Worm (Caenorhabditis elegans): ENCODE measurements around the gene C50F7.3.

DNA sequence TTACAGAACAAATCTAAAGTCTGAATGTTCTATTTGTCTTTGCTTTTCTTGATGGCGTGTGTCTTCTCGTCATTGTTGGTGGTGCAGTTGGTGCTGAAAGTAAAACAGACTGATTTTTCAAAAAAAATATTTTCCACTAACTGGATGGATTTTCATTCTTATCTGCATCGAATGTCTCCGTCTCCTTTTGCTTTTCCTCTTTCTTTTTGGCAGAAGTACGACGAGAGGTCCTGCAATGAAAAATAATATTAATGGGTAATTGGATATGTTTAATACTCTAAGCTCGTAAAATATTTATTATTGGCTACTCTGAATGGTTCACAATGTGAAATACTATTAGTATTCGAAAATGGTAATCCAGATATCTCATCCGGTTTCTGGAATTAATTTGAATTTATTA, 28.0 kb downstream of the C50F7.3 start, which contains the start of gene del-7:
- TF ChIP-seq tbx-8 (GFP tag; optimal IDR thresholded peaks at IDR 0.05) (no peak), elt-3 (tag; optimal IDR thresholded peaks at IDR 0.05) (no peak), lin-13 (tag; optimal IDR thresholded peaks at IDR 0.05) (no peak), nhr-12 (tag; optimal IDR thresholded peaks at IDR 0.05) (no peak), nhr-28 (tag; optimal IDR thresholded peaks at IDR 0.05) (no peak), pha-4 (tag; optimal IDR thresholded peaks at IDR 0.05) (no peak)

All from whole organism, mixed stage, embryonic.